Fruit fly (Drosophila melanogaster): Measurements from ENCODE around the gene Glyat.

- TF ChIP-seq CG6808 (GFP tag; optimal IDR thresholded peaks at IDR 0.05): no peak
- TF ChIP-seq CG3919 (GFP tag; optimal IDR thresholded peaks at IDR 0.05): no peak
- TF ChIP-seq achi (GFP tag; optimal IDR thresholded peaks at IDR 0.05): no peak
- TF ChIP-seq CG3032 (tag; optimal IDR thresholded peaks at IDR 0.05): no peak
- no peak for TF ChIP-seq Ets96B (tag; optimal IDR thresholded peaks at IDR 0.05)
Measured at dm6 chr2L:7989868-7990267, 20.6 kb downstream of the Glyat start.

Data from whole organism, prepupa.